1 fruit fly cellular context compared by ENCODE assay signal in genomic region chr3R:29699220-29699619, dm6.
TF ChIP-seq lines count a peak whose summit lies in the region.

No protein-coding gene starts in this region.

TF ChIP-seq in whole organism, embryonic, 481 proteins besides CTCF, POLR2A, EP300 and RAD21 (continued from another document):
- TF ChIP-seq CG13624 (GFP tag; optimal IDR thresholded peaks at IDR 0.05; lab: Kevin White, UChicago) (no peak), odd (GFP tag; optimal IDR thresholded peaks at IDR 0.05; lab: Kevin White, UChicago) (no peak), trem (tag; optimal IDR thresholded peaks at IDR 0.05; lab: Kevin White, UChicago) (no peak), row (GFP tag; IDR thresholded peaks at IDR 0.05; lab: Robert Waterston, UW) (peak; percentile 43; the same call in 2 of the 3 replicates), yki (optimal IDR thresholded peaks at IDR 0.05; lab: Kevin White, UChicago) (no peak), exex (tag; optimal IDR thresholded peaks at IDR 0.05; lab: Kevin White, UChicago) (no peak), CG7745 (tag; optimal IDR thresholded peaks at IDR 0.05; lab: Kevin White, UChicago) (no peak), D (optimal IDR thresholded peaks at IDR 0.05; lab: Kevin White, UChicago) (no peak), D (GFP tag; optimal IDR thresholded peaks at IDR 0.05; lab: Kevin White, UChicago) (no peak), CG3065 (GFP tag; optimal IDR thresholded peaks at IDR 0.05; lab: Kevin White, UChicago) (no peak), Rfx (GFP tag; IDR thresholded peaks at IDR 0.05; lab: Robert Waterston, UW) (no peak), CG7271 (tag; optimal IDR thresholded peaks at IDR 0.05; lab: Kevin White, UChicago) (no peak), B-H2 (GFP tag; optimal IDR thresholded peaks at IDR 0.05; lab: Kevin White, UChicago) (no peak), CG12744 (GFP tag; optimal IDR thresholded peaks at IDR 0.05; lab: Kevin White, UChicago) (no peak), CG32772 (GFP tag; IDR thresholded peaks at IDR 0.05; lab: Robert Waterston, UW) (peak; percentile 70), CG15479 (GFP tag; optimal IDR thresholded peaks at IDR 0.05; lab: Kevin White, UChicago) (no peak), Lpt (GFP tag; optimal IDR thresholded peaks at IDR 0.05; lab: Kevin White, UChicago) (no peak), CG13775 (GFP tag; optimal IDR thresholded peaks at IDR 0.05; lab: Kevin White, UChicago) (no peak), CG7987 (GFP tag; optimal IDR thresholded peaks at IDR 0.05; lab: Kevin White, UChicago) (no peak), CG9876 (GFP tag; optimal IDR thresholded peaks at IDR 0.05; lab: Kevin White, UChicago) (no peak), CG10267 (tag; optimal IDR thresholded peaks at IDR 0.05; lab: Kevin White, UChicago) (no peak), Xbp1 (GFP tag; optimal IDR thresholded peaks at IDR 0.05; lab: Kevin White, UChicago) (peak; percentile 0), CG16813 (GFP tag; IDR thresholded peaks at IDR 0.05; lab: Robert Waterston, UW; ENCODE audit: partially characterized antibody) (no peak), sens-2 (GFP tag; IDR thresholded peaks at IDR 0.05; lab: Robert Waterston, UW) (peak; percentile 62; the same call in 1 of the 2 replicates), dmrt11E (tag; optimal IDR thresholded peaks at IDR 0.05; lab: Kevin White, UChicago) (peak; percentile 37), CG14667 (GFP tag; IDR thresholded peaks at IDR 0.05; lab: Robert Waterston, UW) (no peak), slp2 (GFP tag; optimal IDR thresholded peaks at IDR 0.05; lab: Kevin White, UChicago) (no peak), Tbp (GFP tag; optimal IDR thresholded peaks at IDR 0.05; lab: Kevin White, UChicago) (no peak), CG6854 (GFP tag; optimal IDR thresholded peaks at IDR 0.05; lab: Kevin White, UChicago) (no peak), kni (GFP tag; optimal IDR thresholded peaks at IDR 0.05; lab: Kevin White, UChicago) (no peak), pfk (GFP tag; optimal IDR thresholded peaks at IDR 0.05; lab: Kevin White, UChicago) (no peak), CG16815 (GFP tag; optimal IDR thresholded peaks at IDR 0.05; lab: Kevin White, UChicago) (no peak), gcm (GFP tag; optimal IDR thresholded peaks at IDR 0.05; lab: Kevin White, UChicago) (peak; percentile 4), CG17186 (GFP tag; optimal IDR thresholded peaks at IDR 0.05; lab: Kevin White, UChicago) (no peak), prd (optimal IDR thresholded peaks at IDR 0.05; lab: Kevin White, UChicago) (no peak), prd (GFP tag; IDR thresholded peaks at IDR 0.05; lab: Robert Waterston, UW) (peak; percentile 63), aop (GFP tag; IDR thresholded peaks at IDR 0.05; lab: Robert Waterston, UW) (0 out of 2 replicates have a peak, but pooled peaks have one; percentile 11), CG2678 (tag; optimal IDR thresholded peaks at IDR 0.05; lab: Kevin White, UChicago) (no peak), mirr (GFP tag; optimal IDR thresholded peaks at IDR 0.05; lab: Kevin White, UChicago) (no peak), Gug (GFP tag; IDR thresholded peaks at IDR 0.05; lab: Robert Waterston, UW) (no peak), Hr78 (GFP tag; optimal IDR thresholded peaks at IDR 0.05; lab: Kevin White, UChicago) (peak in 1 of 2 experiments; percentile 41), GATAe (GFP tag; conservative IDR thresholded peaks at IDR 0.05; lab: Robert Waterston, UW) (no peak), CG17802 (tag; optimal IDR thresholded peaks at IDR 0.05; lab: Kevin White, UChicago) (no peak), CG16779 (GFP tag; IDR thresholded peaks at IDR 0.05; lab: Robert Waterston, UW) (no peak), esg (GFP tag; conservative IDR thresholded peaks at IDR 0.05; lab: Robert Waterston, UW) (peak; percentile 59), stc (GFP tag; IDR thresholded peaks at IDR 0.05; lab: Robert Waterston, UW) (peak; percentile 77), ems (GFP tag; optimal IDR thresholded peaks at IDR 0.05; lab: Kevin White, UChicago) (no peak), tap (tag; optimal IDR thresholded peaks at IDR 0.05; lab: Kevin White, UChicago) (no peak), dati (GFP tag; IDR thresholded peaks at IDR 0.05; lab: Robert Waterston, UW) (no peak), eve (GFP tag; optimal IDR thresholded peaks at IDR 0.05; lab: Kevin White, UChicago) (no peak), ind (GFP tag; optimal IDR thresholded peaks at IDR 0.05; lab: Kevin White, UChicago) (no peak), pros (GFP tag; optimal IDR thresholded peaks at IDR 0.05; lab: Kevin White, UChicago) (no peak), CG10959 (GFP tag; IDR thresholded peaks at IDR 0.05; lab: Robert Waterston, UW) (no peak), tio (GFP tag; optimal IDR thresholded peaks at IDR 0.05; lab: Kevin White, UChicago) (no peak), Trl (optimal IDR thresholded peaks at IDR 0.05; lab: Kevin White, UChicago) (no peak), Trl (GFP tag; optimal IDR thresholded peaks at IDR 0.05; lab: Kevin White, UChicago) (peak; percentile 51), B-H1 (GFP tag; IDR thresholded peaks at IDR 0.05; lab: Robert Waterston, UW) (no peak), Fer2 (tag; optimal IDR thresholded peaks at IDR 0.05; lab: Kevin White, UChicago) (no peak), ATbp (GFP tag; optimal IDR thresholded peaks at IDR 0.05; lab: Kevin White, UChicago) (peak; percentile 57), CG3726 (GFP tag; IDR thresholded peaks at IDR 0.05; lab: Robert Waterston, UW) (0 out of 3 replicates have a peak, but pooled peaks have one; percentile 49), CG15514 (GFP tag; optimal IDR thresholded peaks at IDR 0.05; lab: Kevin White, UChicago) (no peak), sob (GFP tag; IDR thresholded peaks at IDR 0.05; lab: Robert Waterston, UW) (no peak), Ets65A (GFP tag; lab: Kevin White, UChicago) (no peak), nom (GFP tag; optimal IDR thresholded peaks at IDR 0.05; lab: Kevin White, UChicago) (no peak), CG2712 (tag; optimal IDR thresholded peaks at IDR 0.05; lab: Kevin White, UChicago) (peak; percentile 78), Oli (tag; optimal IDR thresholded peaks at IDR 0.05; lab: Kevin White, UChicago) (no peak), lola (GFP tag; optimal IDR thresholded peaks at IDR 0.05; lab: Kevin White, UChicago) (no peak), Jarid2 (GFP tag; optimal IDR thresholded peaks at IDR 0.05; lab: Kevin White, UChicago) (no peak), CG11696 (GFP tag; IDR thresholded peaks at IDR 0.05; lab: Robert Waterston, UW) (0 out of 2 replicates have a peak, but pooled peaks have one; percentile 36), fru (optimal IDR thresholded peaks at IDR 0.05; lab: Kevin White, UChicago) (no peak), HLH54F (GFP tag; optimal IDR thresholded peaks at IDR 0.05; lab: Kevin White, UChicago) (no peak), crc (GFP tag; optimal IDR thresholded peaks at IDR 0.05; lab: Kevin White, UChicago) (no peak), CG4328 (GFP tag; optimal IDR thresholded peaks at IDR 0.05; lab: Kevin White, UChicago) (no peak), CG4707 (GFP tag; optimal IDR thresholded peaks at IDR 0.05; lab: Kevin White, UChicago) (no peak), CHES-1-like (GFP tag; optimal IDR thresholded peaks at IDR 0.05; lab: Kevin White, UChicago) (no peak), Dad (GFP tag; optimal IDR thresholded peaks at IDR 0.05; lab: Kevin White, UChicago) (no peak), jing (GFP tag; optimal IDR thresholded peaks at IDR 0.05; lab: Kevin White, UChicago) (no peak), CG6272 (GFP tag; IDR thresholded peaks at IDR 0.05; lab: Robert Waterston, UW) (peak; percentile 39; the same call in 1 of the 2 replicates), chif (GFP tag; optimal IDR thresholded peaks at IDR 0.05; lab: Kevin White, UChicago) (peak in 1 of 2 experiments; percentile 16), Sox100B (GFP tag; optimal IDR thresholded peaks at IDR 0.05; lab: Kevin White, UChicago) (no peak), Usf (GFP tag; optimal IDR thresholded peaks at IDR 0.05; lab: Kevin White, UChicago) (no peak), crol (GFP tag; IDR thresholded peaks at IDR 0.05; lab: Robert Waterston, UW) (no peak), CG7786 (GFP tag; optimal IDR thresholded peaks at IDR 0.05; lab: Kevin White, UChicago) (no peak), CG7357 (GFP tag; IDR thresholded peaks at IDR 0.05; lab: Robert Waterston, UW) (peak; percentile 58; the same call in 2 of the 3 replicates), CG34422 (GFP tag; IDR thresholded peaks at IDR 0.05; lab: Robert Waterston, UW) (peak; percentile 7; the same call in 1 of the 3 replicates), ci (GFP tag; IDR thresholded peaks at IDR 0.05; lab: Robert Waterston, UW) (peak; percentile 48; the same call in 1 of the 3 replicates), CG33557 (GFP tag; optimal IDR thresholded peaks at IDR 0.05; lab: Kevin White, UChicago) (no peak), CG7928 (GFP tag; optimal IDR thresholded peaks at IDR 0.05; lab: Kevin White, UChicago) (no peak), Bdp1 (GFP tag; optimal IDR thresholded peaks at IDR 0.05; lab: Kevin White, UChicago) (no peak), CG2202 (tag; optimal IDR thresholded peaks at IDR 0.05; lab: Kevin White, UChicago) (no peak), CG42726 (GFP tag; IDR thresholded peaks at IDR 0.05; lab: Robert Waterston, UW; ENCODE audit: partially characterized antibody) (no peak), Sry-β (GFP tag; optimal IDR thresholded peaks at IDR 0.05; lab: Kevin White, UChicago) (no peak), Dll (GFP tag; IDR thresholded peaks at IDR 0.05; lab: Robert Waterston, UW; ENCODE audit: partially characterized antibody) (no peak), CG9727 (GFP tag; optimal IDR thresholded peaks at IDR 0.05; lab: Kevin White, UChicago) (peak; percentile 25), MBD-R2 (GFP tag; IDR thresholded peaks at IDR 0.05; lab: Robert Waterston, UW) (no peak), CG31365 (tag; optimal IDR thresholded peaks at IDR 0.05; lab: Kevin White, UChicago) (no peak), CG6765 (GFP tag; optimal IDR thresholded peaks at IDR 0.05; lab: Kevin White, UChicago) (no peak), Sox102F (GFP tag; optimal IDR thresholded peaks at IDR 0.05; lab: Kevin White, UChicago) (peak; percentile 34), scrt (GFP tag; optimal IDR thresholded peaks at IDR 0.05; lab: Kevin White, UChicago) (no peak), CG14965 (GFP tag; optimal IDR thresholded peaks at IDR 0.05; lab: Kevin White, UChicago; ENCODE audit: borderline replicate concordance) (no peak), CG11398 (GFP tag; optimal IDR thresholded peaks at IDR 0.05; lab: Kevin White, UChicago) (no peak), lmd (GFP tag; IDR thresholded peaks at IDR 0.05; lab: Robert Waterston, UW) (peak; percentile 67), lov (optimal IDR thresholded peaks at IDR 0.05; lab: Kevin White, UChicago) (no peak), lov (GFP tag; IDR thresholded peaks at IDR 0.05; lab: Robert Waterston, UW) (no peak), pb (GFP tag; optimal IDR thresholded peaks at IDR 0.05; lab: Kevin White, UChicago) (peak; percentile 1), CG3995 (GFP tag; optimal IDR thresholded peaks at IDR 0.05; lab: Kevin White, UChicago) (no peak), CG11695 (GFP tag; IDR thresholded peaks at IDR 0.05; lab: Robert Waterston, UW) (peak; percentile 61; the same call in 2 of the 3 replicates), sr (GFP tag; IDR thresholded peaks at IDR 0.05; lab: Robert Waterston, UW) (0 out of 3 replicates have a peak, but pooled peaks have one; percentile 28), mld (GFP tag; IDR thresholded peaks at IDR 0.05; lab: Robert Waterston, UW; ENCODE audit: partially characterized antibody) (no peak), sna (GFP tag; IDR thresholded peaks at IDR 0.05; lab: Robert Waterston, UW; ENCODE audit: partially characterized antibody) (no peak), org-1 (GFP tag; optimal IDR thresholded peaks at IDR 0.05; lab: Kevin White, UChicago) (peak; percentile 3), crp (GFP tag; optimal IDR thresholded peaks at IDR 0.05; lab: Kevin White, UChicago) (no peak), CG1832 (GFP tag; optimal IDR thresholded peaks at IDR 0.05; lab: Kevin White, UChicago) (no peak), ssp (GFP tag; IDR thresholded peaks at IDR 0.05; lab: Robert Waterston, UW) (peak; percentile 58), YL-1 (GFP tag; optimal IDR thresholded peaks at IDR 0.05; lab: Kevin White, UChicago) (no peak), Doc2 (GFP tag; IDR thresholded peaks at IDR 0.05; lab: Robert Waterston, UW) (no peak), ap (GFP tag; IDR thresholded peaks at IDR 0.05; lab: Robert Waterston, UW) (no peak), danr (GFP tag; IDR thresholded peaks at IDR 0.05; lab: Robert Waterston, UW) (peak; percentile 52; the same call in 1 of the 2 replicates), bowl (GFP tag; IDR thresholded peaks at IDR 0.05; lab: Robert Waterston, UW) (no peak), Eip74EF (GFP tag; optimal IDR thresholded peaks at IDR 0.05; lab: Kevin White, UChicago) (peak in 1 of 2 experiments; percentile 13), p53 (GFP tag; optimal IDR thresholded peaks at IDR 0.05; lab: Kevin White, UChicago) (no peak), CG15696 (tag; optimal IDR thresholded peaks at IDR 0.05; lab: Kevin White, UChicago) (no peak), NC2α (GFP tag; optimal IDR thresholded peaks at IDR 0.05; lab: Kevin White, UChicago) (no peak), CG2129 (GFP tag; IDR thresholded peaks at IDR 0.05; lab: Robert Waterston, UW; ENCODE audit: partially characterized antibody) (no peak), Awh (GFP tag; IDR thresholded peaks at IDR 0.05; lab: Robert Waterston, UW) (peak; percentile 65; the same call in 1 of the 2 replicates), vnd (GFP tag; IDR thresholded peaks at IDR 0.05; lab: Robert Waterston, UW; ENCODE audit: partially characterized antibody) (no peak), Neu2 (GFP tag; optimal IDR thresholded peaks at IDR 0.05; lab: Kevin White, UChicago; ENCODE audit: borderline replicate concordance) (no peak), seq (GFP tag; IDR thresholded peaks at IDR 0.05; lab: Robert Waterston, UW) (no peak), ato (GFP tag; IDR thresholded peaks at IDR 0.05; lab: Robert Waterston, UW; ENCODE audit: partially characterized antibody) (no peak), CG13296 (GFP tag; optimal IDR thresholded peaks at IDR 0.05; lab: Kevin White, UChicago) (no peak), wdn (GFP tag; IDR thresholded peaks at IDR 0.05; lab: Robert Waterston, UW) (no peak), tup (GFP tag; optimal IDR thresholded peaks at IDR 0.05; lab: Kevin White, UChicago) (no peak)
